Fruit fly (Drosophila melanogaster) whole organism, pupa: ENCODE data around the gene OXA1L.

ENCODE experiments used
- CG10348 ChIP-seq: fragments of 200-800 bp; sonication (Bioruptor generic); IDR thresholded peaks from 2 replicates; pipeline ENCODE4 v1.3.6; 2022; ENCODE audit warnings: missing biosample characterization, missing genetic modification characterization
- CG12605 ChIP-seq: fragments of 200-800 bp; sonication (Bioruptor generic); IDR thresholded peaks from 2 replicates; pipeline ENCODE4 v1.3.6; 2022; ENCODE audit warnings: missing biosample characterization, missing genetic modification characterization
- CG13204 ChIP-seq: fragments of 200-800 bp; sonication (Bioruptor generic); optimal IDR thresholded peaks from 2 replicates; lab custom pipeline; 2018; ENCODE audit warnings: missing biosample characterization, mild to moderate bottlenecking, missing genetic modification characterization, moderate library complexity
- CG14655 ChIP-seq: fragments of 200-800 bp; sonication (Bioruptor generic); optimal IDR thresholded peaks from 3 replicates; lab custom pipeline; 2017; ENCODE audit warnings: mild to moderate bottlenecking, missing biosample characterization, missing genetic modification reagents, missing genetic modification characterization
- CG15710 ChIP-seq: fragments of 200-800 bp; sonication (Bioruptor generic); optimal IDR thresholded peaks from 2 replicates; lab custom pipeline; 2018; ENCODE audit warnings: missing biosample characterization, mild to moderate bottlenecking, missing genetic modification characterization, moderate library complexity
- CG17806 ChIP-seq: fragments of 200-800 bp; sonication (Bioruptor generic); optimal IDR thresholded peaks from 2 replicates; lab custom pipeline; 2018; ENCODE audit warnings: missing biosample characterization, mild to moderate bottlenecking, missing genetic modification characterization, moderate library complexity
- CG32121 ChIP-seq: fragments of 200-800 bp; sonication (Bioruptor generic); IDR thresholded peaks from 2 replicates; pipeline ENCODE4 v1.3.6; 2022; ENCODE audit warnings: missing biosample characterization, missing genetic modification characterization
- CG34367 ChIP-seq: fragments of 200-800 bp; sonication (Bioruptor generic); optimal IDR thresholded peaks from 2 replicates; lab custom pipeline; 2018; ENCODE audit warnings: missing biosample characterization, mild to moderate bottlenecking, missing genetic modification characterization
- CG4496 ChIP-seq: fragments of 200-800 bp; sonication (Bioruptor generic); IDR thresholded peaks from 3 replicates; pipeline ENCODE4 v1.3.6; 2022; ENCODE audit warnings: missing biosample characterization, missing genetic modification characterization
- CG8159 ChIP-seq: fragments of 200-800 bp; sonication (Bioruptor generic); optimal IDR thresholded peaks from 3 replicates; lab custom pipeline; 2018; ENCODE audit warnings: missing biosample characterization, mild to moderate bottlenecking, missing genetic modification characterization, moderate library complexity
- CG8301 ChIP-seq: fragments of 200-800 bp; sonication (Bioruptor generic); optimal IDR thresholded peaks from 2 replicates; lab custom pipeline; 2018; ENCODE audit warnings: missing biosample characterization, mild to moderate bottlenecking, missing genetic modification characterization
- CG9948 ChIP-seq: fragments of 200-800 bp; sonication (Bioruptor generic); optimal IDR thresholded peaks from 2 replicates; lab custom pipeline; 2018; ENCODE audit warnings: missing biosample characterization, mild to moderate bottlenecking, missing genetic modification characterization, moderate library complexity
- D1 ChIP-seq: fragments of 200-800 bp; sonication (Bioruptor generic); optimal IDR thresholded peaks from 2 replicates; lab custom pipeline; 2018; ENCODE audit warnings: missing biosample characterization, mild to moderate bottlenecking, missing genetic modification characterization, moderate library complexity
- EcR ChIP-seq: fragments of 200-800 bp; sonication (Bioruptor generic); optimal IDR thresholded peaks from 3 replicates; lab custom pipeline; 2019; ENCODE audit warnings: missing biosample characterization, missing genetic modification characterization, mild to moderate bottlenecking, moderate library complexity, missing genetic modification reagents
- Ets98B ChIP-seq: fragments of 200-800 bp; sonication (Bioruptor generic); IDR thresholded peaks from 2 replicates; pipeline ENCODE4 v1.3.6; 2022; ENCODE audit warnings: missing biosample characterization, missing genetic modification characterization
- Pif1A ChIP-seq: fragments of 200-800 bp; sonication (Bioruptor generic); optimal IDR thresholded peaks from 3 replicates; lab custom pipeline; 2016; ENCODE audit warnings: missing biosample characterization, missing genetic modification characterization
- Pif1B ChIP-seq: fragments of 200-800 bp; sonication (Bioruptor generic); optimal IDR thresholded peaks from 3 replicates; lab custom pipeline; 2016; ENCODE audit warnings: missing biosample characterization, missing genetic modification characterization
- Snoo ChIP-seq: fragments of 200-800 bp; sonication (Bioruptor generic); optimal IDR thresholded peaks from 3 replicates; lab custom pipeline; 2017; ENCODE audit warnings: missing biosample characterization, mild to moderate bottlenecking, missing genetic modification characterization, inconsistent platforms
- fd96Ca ChIP-seq: fragments of 200-800 bp; sonication (Bioruptor generic); IDR thresholded peaks from 3 replicates; pipeline ENCODE4 v1.3.6; 2022; ENCODE audit warnings: missing biosample characterization, missing genetic modification characterization
- gl ChIP-seq: fragments of 200-800 bp; sonication (Bioruptor generic); optimal IDR thresholded peaks from 2 replicates; lab custom pipeline; 2018; ENCODE audit warnings: missing biosample characterization, mild to moderate bottlenecking, missing genetic modification characterization
- rn ChIP-seq: fragments of 200-800 bp; sonication (Bioruptor generic); IDR thresholded peaks from 2 replicates; pipeline ENCODE4 v1.3.6; 2022; ENCODE audit warnings: missing biosample characterization, missing genetic modification characterization

OXA1L gene

dm6 chr3L:10851853-10852346, 34.4 kb downstream of the OXA1L start:
- TF ChIP-seq CG12605: no peak
- peak; percentile 63 for TF ChIP-seq CG34367 (tag; lab: Kevin White, UChicago)
- peak; percentile 54 for TF ChIP-seq CG8301 (tag; lab: Kevin White, UChicago)
- no peak for TF ChIP-seq Pif1B (GFP tag; lab: Kevin White, UChicago)
- no peak for TF ChIP-seq CG32121 (GFP tag; lab: Robert Waterston, UW)
- peak; percentile 16 for TF ChIP-seq Pif1A (GFP tag; lab: Kevin White, UChicago)
- TF ChIP-seq Ets98B (GFP tag; lab: Robert Waterston, UW): no peak
- TF ChIP-seq CG8159: peak; percentile 89
- no peak for TF ChIP-seq rn
- TF ChIP-seq fd96Ca (GFP tag; lab: Robert Waterston, UW): no peak
- peak; percentile 91 for TF ChIP-seq D1
- TF ChIP-seq CG4496 (GFP tag; lab: Robert Waterston, UW): peak; percentile 8; the same call in 2 of the 3 replicates
- TF ChIP-seq CG13204 (GFP tag; lab: Kevin White, UChicago): no peak
- peak; percentile 72 for TF ChIP-seq CG15710 (tag; lab: Kevin White, UChicago)
- TF ChIP-seq CG17806: peak; percentile 72
- TF ChIP-seq EcR (GFP tag; lab: Kevin White, UChicago): no peak
- TF ChIP-seq gl (tag; lab: Kevin White, UChicago): no peak
- TF ChIP-seq CG9948 (tag; lab: Kevin White, UChicago): peak; percentile 87
- TF ChIP-seq Snoo (tag; lab: Kevin White, UChicago): peak; percentile 73
- no peak for TF ChIP-seq CG10348 (GFP tag; lab: Robert Waterston, UW)
- peak; percentile 76 for TF ChIP-seq CG14655 (GFP tag; lab: Kevin White, UChicago)
- TF ChIP-seq, all 21 proteins: peak for 11

dm6 chr3L:10851107-10851762, 35.0 kb downstream of the OXA1L start:
- no peak for TF ChIP-seq CG32121 (GFP tag; lab: Robert Waterston, UW)
- peak; percentile 14 for TF ChIP-seq CG13204 (GFP tag; lab: Kevin White, UChicago)
- peak; percentile 91 for TF ChIP-seq EcR (GFP tag; lab: Kevin White, UChicago)
- TF ChIP-seq Snoo (tag; lab: Kevin White, UChicago): no peak
- 0 out of 3 replicates have a peak, but pooled peaks have one; percentile 21 for TF ChIP-seq fd96Ca (GFP tag; lab: Robert Waterston, UW)
- TF ChIP-seq gl (tag; lab: Kevin White, UChicago): peak; percentile 23

dm6 chr3L:10849620-10850302, 36.5 kb downstream of the OXA1L start:
- TF ChIP-seq Ets98B (GFP tag; lab: Robert Waterston, UW): no peak
- peak; percentile 32 for TF ChIP-seq CG17806
- TF ChIP-seq EcR (GFP tag; lab: Kevin White, UChicago): peak; percentile 40
- peak; percentile 48; the same call in 1 of the 2 replicates for TF ChIP-seq CG32121 (GFP tag; lab: Robert Waterston, UW)
- no peak for TF ChIP-seq Pif1B (GFP tag; lab: Kevin White, UChicago)
- peak; percentile 19; the same call in 1 of the 3 replicates for TF ChIP-seq fd96Ca (GFP tag; lab: Robert Waterston, UW)
- TF ChIP-seq CG4496 (GFP tag; lab: Robert Waterston, UW): 0 out of 3 replicates have a peak, but pooled peaks have one; percentile 7
- TF ChIP-seq Pif1A (GFP tag; lab: Kevin White, UChicago): no peak
- no peak for TF ChIP-seq D1
- TF ChIP-seq, all 21 proteins: peak for 5

dm6 chr3L:10848712-10849377, 37.4 kb downstream of the OXA1L start:
- TF ChIP-seq CG34367 (tag; lab: Kevin White, UChicago): no peak
- TF ChIP-seq CG32121 (GFP tag; lab: Robert Waterston, UW): 0 out of 2 replicates have a peak, but pooled peaks have one; percentile 29

- TF ChIP-seq gl (tag; lab: Kevin White, UChicago): no peak
- no peak for TF ChIP-seq Snoo (tag; lab: Kevin White, UChicago)
- 0 out of 3 replicates have a peak, but pooled peaks have one; percentile 11 for TF ChIP-seq CG4496 (GFP tag; lab: Robert Waterston, UW)
- no peak for TF ChIP-seq CG12605
- TF ChIP-seq CG17806: peak; percentile 59
- TF ChIP-seq CG14655 (GFP tag; lab: Kevin White, UChicago): peak; percentile 49
- TF ChIP-seq EcR (GFP tag; lab: Kevin White, UChicago): peak; percentile 52
- no peak for TF ChIP-seq Ets98B (GFP tag; lab: Robert Waterston, UW)
- no peak for TF ChIP-seq CG13204 (GFP tag; lab: Kevin White, UChicago)
- peak; percentile 68 for TF ChIP-seq CG15710 (tag; lab: Kevin White, UChicago)
- TF ChIP-seq Pif1B (GFP tag; lab: Kevin White, UChicago): peak; percentile 17
- peak; percentile 38 for TF ChIP-seq Pif1A (GFP tag; lab: Kevin White, UChicago)
- TF ChIP-seq rn: no peak
- no peak for TF ChIP-seq fd96Ca (GFP tag; lab: Robert Waterston, UW)
- TF ChIP-seq CG32121 (GFP tag; lab: Robert Waterston, UW): no peak
- peak; percentile 40 for TF ChIP-seq D1
- no peak for TF ChIP-seq CG10348 (GFP tag; lab: Robert Waterston, UW)
- TF ChIP-seq CG34367 (tag; lab: Kevin White, UChicago): peak; percentile 40
- peak; percentile 68 for TF ChIP-seq CG8159
- TF ChIP-seq CG9948 (tag; lab: Kevin White, UChicago): peak; percentile 51
- TF ChIP-seq CG8301 (tag; lab: Kevin White, UChicago): peak; percentile 4
Observed at dm6 chr3L:10847790-10848492, 38.3 kb downstream of the OXA1L start.
